Fruit fly (Drosophila melanogaster) whole organism, embryonic: ENCODE data around the gene CG7557.

Source experiments
- B-H2 ChIP-seq: fragments of 200-800 bp; sonication (Bioruptor generic); optimal IDR thresholded peaks from 2 replicates; lab custom pipeline; 2018; ENCODE audit warnings: missing biosample characterization, mild to moderate bottlenecking, missing genetic modification characterization
- Blimp-1 ChIP-seq: fragments of 200-800 bp; sonication (Bioruptor generic); optimal IDR thresholded peaks from 3 replicates; lab custom pipeline; 2018; ENCODE audit warnings: missing biosample characterization, missing genetic modification characterization, mild to moderate bottlenecking, moderate library complexity, missing genetic modification reagents
- C15 ChIP-seq: fragments of 200-800 bp; sonication (Bioruptor generic); IDR thresholded peaks from 3 replicates; pipeline ENCODE4 v1.3.6; 2022; ENCODE audit warnings: missing biosample characterization, missing genetic modification characterization
- CG11085 ChIP-seq: fragments of 200-800 bp; sonication (Bioruptor generic); IDR thresholded peaks from 2 replicates; pipeline ENCODE4 v1.3.6; 2022; ENCODE audit warnings: missing biosample characterization, missing genetic modification characterization
- CG1233 ChIP-seq: fragments of 200-800 bp; sonication (Bioruptor generic); optimal IDR thresholded peaks from 4 replicates; lab custom pipeline; 2018; ENCODE audit warnings: missing biosample characterization, mild to moderate bottlenecking, missing genetic modification characterization
- CG12391 ChIP-seq: fragments of 200-800 bp; sonication (Bioruptor generic); optimal IDR thresholded peaks from 3 replicates; lab custom pipeline; 2018; ENCODE audit warnings: missing biosample characterization, mild to moderate bottlenecking, missing genetic modification characterization, moderate library complexity
- CG15514 ChIP-seq: fragments of 200-800 bp; sonication (Bioruptor generic); optimal IDR thresholded peaks from 3 replicates; lab custom pipeline; 2017; ENCODE audit warnings: missing biosample characterization, missing genetic modification characterization, mild to moderate bottlenecking, moderate library complexity, missing genetic modification reagents
- CG16815 ChIP-seq: fragments of 200-800 bp; sonication (Bioruptor generic); optimal IDR thresholded peaks from 3 replicates; lab custom pipeline; 2017; ENCODE audit warnings: missing biosample characterization, mild to moderate bottlenecking, missing genetic modification characterization
- CG18011 ChIP-seq: fragments of 200-800 bp; sonication (Bioruptor generic); optimal IDR thresholded peaks from 2 replicates; lab custom pipeline; 2017; ENCODE audit warnings: missing biosample characterization, missing genetic modification characterization, mild to moderate bottlenecking, moderate library complexity, missing genotype
- CG2875 ChIP-seq: fragments of 200-800 bp; sonication (Bioruptor generic); optimal IDR thresholded peaks from 2 replicates; lab custom pipeline; 2017; ENCODE audit warnings: missing biosample characterization, mild to moderate bottlenecking, missing genetic modification characterization, missing genetic modification reagents
- CG2889 ChIP-seq: fragments of 200-800 bp; sonication (Bioruptor generic); IDR thresholded peaks from 3 replicates; pipeline ENCODE4 v1.3.6; 2022; ENCODE audit warnings: missing biosample characterization, missing genetic modification characterization
- CG3065 ChIP-seq: fragments of 200-800 bp; sonication (Bioruptor generic); optimal IDR thresholded peaks from 2 replicates; lab custom pipeline; 2016; ENCODE audit warnings: missing biosample characterization, missing genetic modification characterization
- CG33213 ChIP-seq: fragments of 200-800 bp; sonication (Bioruptor generic); optimal IDR thresholded peaks from 3 replicates; lab custom pipeline; 2016; ENCODE audit warnings: missing biosample characterization, missing genetic modification characterization
- CG4282 ChIP-seq: fragments of 200-800 bp; sonication (Bioruptor generic); optimal IDR thresholded peaks from 2 replicates; lab custom pipeline; 2016; ENCODE audit warnings: missing biosample characterization, missing genetic modification characterization
- CG4854 ChIP-seq: fragments of 200-800 bp; sonication (Bioruptor generic); optimal IDR thresholded peaks from 2 replicates; lab custom pipeline; 2016; ENCODE audit warnings: missing biosample characterization, missing genetic modification characterization, inconsistent platforms
- CG5953 ChIP-seq: fragments of 200-800 bp; sonication (Bioruptor generic); IDR thresholded peaks from 2 replicates; pipeline ENCODE4 v1.3.6; 2022; ENCODE audit warnings: missing biosample characterization, missing genetic modification characterization
- CG6689 ChIP-seq: fragments of 200-800 bp; sonication (Bioruptor generic); IDR thresholded peaks from 2 replicates; pipeline ENCODE4 v1.3.6; 2022; ENCODE audit warnings: missing biosample characterization, missing genetic modification characterization
- CG8089 ChIP-seq: fragments of 200-800 bp; sonication (Bioruptor generic); optimal IDR thresholded peaks from 3 replicates; lab custom pipeline; 2016; ENCODE audit warnings: missing biosample characterization, missing genetic modification characterization
- CG8281 ChIP-seq: fragments of 200-800 bp; sonication (Bioruptor generic); optimal IDR thresholded peaks from 2 replicates; lab custom pipeline; 2018; ENCODE audit warnings: missing biosample characterization, mild to moderate bottlenecking, missing genetic modification characterization, moderate library complexity
- CG9727 ChIP-seq: fragments of 200-800 bp; sonication (Bioruptor generic); optimal IDR thresholded peaks from 3 replicates; lab custom pipeline; 2017; ENCODE audit warnings: missing biosample characterization, mild to moderate bottlenecking, missing genetic modification characterization
- Dfd ChIP-seq, 2 experiments: fragments of >200 bp; optimal IDR thresholded peaks; 2 replicates each; lab custom pipeline; 2017; ENCODE audit warnings: missing biosample characterization in 2 of 2, missing genetic modification characterization in 2 of 2
- Dll ChIP-seq: fragments of 200-800 bp; sonication (Bioruptor generic); IDR thresholded peaks from 4 replicates; pipeline ENCODE4 v1.3.6; 2022; ENCODE audit warnings: missing biosample characterization, missing genetic modification characterization; ENCODE audit not compliant: partially characterized antibody
- Nf-YA ChIP-seq: fragments of 200-800 bp; sonication (Bioruptor generic); IDR thresholded peaks from 2 replicates; pipeline ENCODE4 v1.3.6; 2022; ENCODE audit warnings: missing biosample characterization, missing genetic modification characterization
- Nf-YC ChIP-seq: fragments of 200-800 bp; optimal IDR thresholded peaks from 3 replicates; lab custom pipeline; 2019; ENCODE audit warnings: missing biosample characterization, mild to moderate bottlenecking, missing genetic modification characterization, moderate library complexity
- Oaz ChIP-seq: fragments of 200-800 bp; sonication (Bioruptor generic); IDR thresholded peaks from 2 replicates; pipeline ENCODE4 v1.3.6; 2022; ENCODE audit warnings: missing biosample characterization, missing genetic modification characterization
- Rfx ChIP-seq: fragments of 200-800 bp; sonication (Bioruptor generic); IDR thresholded peaks from 2 replicates; pipeline ENCODE4 v1.3.6; 2022; ENCODE audit warnings: missing biosample characterization, missing genetic modification characterization
- Rx ChIP-seq: fragments of 200-800 bp; sonication (Bioruptor generic); IDR thresholded peaks from 2 replicates; pipeline ENCODE4 v1.3.6; 2022; ENCODE audit warnings: missing biosample characterization, missing genetic modification characterization
- Six4 ChIP-seq: fragments of 200-800 bp; sonication (Bioruptor generic); optimal IDR thresholded peaks from 2 replicates; lab custom pipeline; 2016; ENCODE audit warnings: missing biosample characterization, missing genetic modification characterization
- Spps ChIP-seq: fragments of 200-800 bp; sonication (Bioruptor generic); optimal IDR thresholded peaks from 2 replicates; lab custom pipeline; 2018; ENCODE audit warnings: missing biosample characterization, mild to moderate bottlenecking, missing genetic modification characterization
- abd-A ChIP-seq: fragments of 200-800 bp; sonication (Bioruptor generic); optimal IDR thresholded peaks from 3 replicates; lab custom pipeline; 2019; ENCODE audit warnings: missing biosample characterization, mild to moderate bottlenecking, missing genetic modification characterization, moderate library complexity
- aop ChIP-seq: fragments of 200-800 bp; sonication (Bioruptor generic); IDR thresholded peaks from 2 replicates; pipeline ENCODE4 v1.3.6; 2022; ENCODE audit warnings: missing biosample characterization, missing genetic modification characterization
- bigmax ChIP-seq: fragments of 200-800 bp; sonication (Bioruptor generic); optimal IDR thresholded peaks from 2 replicates; lab custom pipeline; 2018; ENCODE audit warnings: missing biosample characterization, mild to moderate bottlenecking, missing genetic modification characterization
- cg ChIP-seq: fragments of 200-800 bp; sonication (Bioruptor generic); optimal IDR thresholded peaks from 3 replicates; lab custom pipeline; 2019; ENCODE audit warnings: missing biosample characterization, mild to moderate bottlenecking, missing genetic modification characterization, moderate library complexity
- chn ChIP-seq: fragments of 200-800 bp; sonication (Bioruptor generic); optimal IDR thresholded peaks from 2 replicates; lab custom pipeline; 2016; ENCODE audit warnings: missing biosample characterization, missing genetic modification characterization
- fru ChIP-seq: fragments of >200 bp; optimal IDR thresholded peaks from 2 replicates; lab custom pipeline; 2017
- gcm ChIP-seq: fragments of 200-800 bp; sonication (Bioruptor generic); optimal IDR thresholded peaks from 2 replicates; lab custom pipeline; 2019; ENCODE audit warnings: missing biosample characterization, mild to moderate bottlenecking, missing genetic modification characterization, moderate library complexity
- hb ChIP-seq: fragments of 200-800 bp; sonication (Bioruptor generic); IDR thresholded peaks from 3 replicates; pipeline ENCODE4 v1.3.6; 2022; ENCODE audit warnings: missing biosample characterization, missing genetic modification characterization; ENCODE audit not compliant: partially characterized antibody
- jing ChIP-seq: fragments of 200-800 bp; sonication (Bioruptor generic); optimal IDR thresholded peaks from 2 replicates; lab custom pipeline; 2018; ENCODE audit warnings: missing biosample characterization, mild to moderate bottlenecking, missing genetic modification characterization
- lab ChIP-seq: fragments of 200-800 bp; sonication (Bioruptor generic); optimal IDR thresholded peaks from 3 replicates; lab custom pipeline; 2017; ENCODE audit warnings: missing biosample characterization, missing genetic modification characterization, mild to moderate bottlenecking, moderate library complexity, missing genetic modification reagents
- pho ChIP-seq: fragments of 200-800 bp; sonication (Bioruptor generic); optimal IDR thresholded peaks from 2 replicates; lab custom pipeline; 2016; ENCODE audit warnings: missing biosample characterization, missing genetic modification characterization
- slou ChIP-seq: fragments of 200-800 bp; sonication (Bioruptor generic); optimal IDR thresholded peaks from 3 replicates; lab custom pipeline; 2016; ENCODE audit warnings: missing biosample characterization, missing genetic modification characterization
- slp2 ChIP-seq: fragments of 200-800 bp; sonication (Bioruptor generic); optimal IDR thresholded peaks from 2 replicates; lab custom pipeline; 2016; ENCODE audit warnings: missing biosample characterization, missing genetic modification characterization
- tna ChIP-seq: fragments of 200-800 bp; sonication (Bioruptor generic); IDR thresholded peaks from 2 replicates; pipeline ENCODE4 v1.3.6; 2022; ENCODE audit warnings: missing biosample characterization, missing genetic modification characterization; ENCODE audit not compliant: partially characterized antibody
- twi ChIP-seq: fragments of 200-800 bp; optimal IDR thresholded peaks from 2 replicates; lab custom pipeline; 2019; ENCODE audit warnings: missing biosample characterization, mild to moderate bottlenecking, missing genetic modification characterization, moderate library complexity
- unc-4 ChIP-seq: fragments of 200-800 bp; sonication (Bioruptor generic); IDR thresholded peaks from 2 replicates; pipeline ENCODE4 v1.3.6; 2022; ENCODE audit warnings: missing biosample characterization, missing genetic modification characterization; ENCODE audit not compliant: partially characterized antibody

The CG7557 gene

dm6 chr3L:11443474-11444080 lies 1.4 kb upstream of the CG7557 start (continued):
- TF ChIP-seq tna (GFP tag; lab: Robert Waterston, UW) (no peak), hb (GFP tag; lab: Robert Waterston, UW) (no peak), abd-A (tag; lab: Kevin White, UChicago) (no peak), twi (no peak), Dfd (GFP tag; optimal IDR thresholded peaks at IDR 0.05; lab: Kevin White, UChicago) (no peak), CG15514 (GFP tag; lab: Kevin White, UChicago) (no peak), bigmax (no peak), CG4854 (GFP tag; lab: Kevin White, UChicago) (no peak), CG16815 (GFP tag; lab: Kevin White, UChicago) (no peak), Rfx (GFP tag; lab: Robert Waterston, UW) (0 out of 2 replicates have a peak, but pooled peaks have one; percentile 8), Dll (GFP tag; lab: Robert Waterston, UW) (no peak), Six4 (GFP tag; lab: Kevin White, UChicago) (no peak), lab (GFP tag; lab: Kevin White, UChicago) (no peak), fru (lab: Kevin White, UChicago) (no peak), CG4282 (GFP tag; lab: Kevin White, UChicago) (no peak), CG33213 (GFP tag; lab: Kevin White, UChicago) (no peak), slp2 (GFP tag; lab: Kevin White, UChicago) (no peak), pho (GFP tag; lab: Kevin White, UChicago) (no peak), Nf-YC (tag; lab: Kevin White, UChicago) (no peak), cg (no peak), aop (GFP tag; lab: Robert Waterston, UW) (no peak), Spps (tag; lab: Kevin White, UChicago) (no peak), CG1233 (GFP tag; lab: Kevin White, UChicago) (no peak), CG3065 (GFP tag; lab: Kevin White, UChicago) (no peak), CG18011 (GFP tag; lab: Kevin White, UChicago) (no peak), jing (no peak), CG12391 (peak; percentile 48), CG9727 (GFP tag; lab: Kevin White, UChicago) (no peak), Rx (GFP tag; lab: Robert Waterston, UW) (no peak), CG11085 (no peak), B-H2 (no peak), CG2889 (GFP tag; lab: Robert Waterston, UW) (no peak), CG8089 (GFP tag; lab: Kevin White, UChicago) (no peak), slou (GFP tag; lab: Kevin White, UChicago) (no peak), unc-4 (no peak), Blimp-1 (peak; percentile 44), CG6689 (GFP tag; lab: Robert Waterston, UW) (no peak), C15 (GFP tag; lab: Robert Waterston, UW) (no peak), CG5953 (GFP tag; lab: Robert Waterston, UW) (no peak), gcm (no peak), CG2875 (GFP tag; lab: Kevin White, UChicago) (no peak), CG8281 (tag; lab: Kevin White, UChicago) (no peak), Oaz (no peak), chn (no peak), Nf-YA (GFP tag; lab: Robert Waterston, UW) (no peak)
